Fruit fly (Drosophila melanogaster) whole organism, embryonic: ENCODE results near the gene Taf10.

Experiments used
- Adf1 ChIP-seq: fragments of 200-800 bp; sonication (Bioruptor generic); IDR thresholded peaks from 2 replicates; pipeline ENCODE4 v1.3.6; 2022; ENCODE audit warnings: missing biosample characterization, missing genetic modification characterization
- Blimp-1 ChIP-seq: fragments of 200-800 bp; sonication (Bioruptor generic); optimal IDR thresholded peaks from 3 replicates; lab custom pipeline; 2018; ENCODE audit warnings: missing biosample characterization, missing genetic modification characterization, mild to moderate bottlenecking, moderate library complexity, missing genetic modification reagents
- CG10147 ChIP-seq: fragments of 200-800 bp; sonication (Bioruptor generic); optimal IDR thresholded peaks from 2 replicates; lab custom pipeline; 2019; ENCODE audit warnings: missing biosample characterization, mild to moderate bottlenecking, missing genetic modification characterization, moderate library complexity
- CG12071 ChIP-seq: fragments of 200-800 bp; sonication (Bioruptor generic); optimal IDR thresholded peaks from 3 replicates; lab custom pipeline; 2018; ENCODE audit warnings: missing biosample characterization, mild to moderate bottlenecking, missing genetic modification characterization
- CG12769 ChIP-seq: fragments of 200-800 bp; sonication (Bioruptor generic); optimal IDR thresholded peaks from 2 replicates; lab custom pipeline; 2019; ENCODE audit warnings: missing biosample characterization, mild to moderate bottlenecking, missing genetic modification characterization, moderate library complexity
- CG13287 ChIP-seq: fragments of 200-800 bp; sonication (Bioruptor generic); IDR thresholded peaks from 2 replicates; pipeline ENCODE4 v1.3.6; 2022; ENCODE audit warnings: missing biosample characterization, missing genetic modification characterization; ENCODE audit not compliant: partially characterized antibody
- CG17912 ChIP-seq: fragments of 200-800 bp; sonication (Bioruptor generic); optimal IDR thresholded peaks from 2 replicates; lab custom pipeline; 2018; ENCODE audit warnings: missing biosample characterization, mild to moderate bottlenecking, missing genetic modification characterization
- CG18599 ChIP-seq: fragments of 200-800 bp; sonication (Bioruptor generic); optimal IDR thresholded peaks from 3 replicates; lab custom pipeline; 2017; ENCODE audit warnings: missing biosample characterization, missing genetic modification characterization, mild to moderate bottlenecking, moderate library complexity, missing genetic modification reagents
- CG2199 ChIP-seq: fragments of 200-800 bp; sonication (Bioruptor generic); IDR thresholded peaks from 3 replicates; pipeline ENCODE4 v1.3.6; 2022; ENCODE audit warnings: missing biosample characterization, missing genetic modification characterization
- CG2875 ChIP-seq: fragments of 200-800 bp; sonication (Bioruptor generic); optimal IDR thresholded peaks from 2 replicates; lab custom pipeline; 2017; ENCODE audit warnings: missing biosample characterization, mild to moderate bottlenecking, missing genetic modification characterization, missing genetic modification reagents
- CG31441 ChIP-seq: fragments of 200-800 bp; sonication (Bioruptor generic); IDR thresholded peaks from 2 replicates; pipeline ENCODE4 v1.3.6; 2022; ENCODE audit warnings: missing biosample characterization, missing genetic modification characterization
- CG32532 ChIP-seq: fragments of 200-800 bp; sonication (Bioruptor generic); IDR thresholded peaks from 2 replicates; pipeline ENCODE4 v1.3.6; 2022; ENCODE audit warnings: missing biosample characterization, missing genetic modification characterization
- CG34376 ChIP-seq: fragments of 200-800 bp; sonication (Bioruptor generic); optimal IDR thresholded peaks from 2 replicates; lab custom pipeline; 2018; ENCODE audit warnings: missing biosample characterization, mild to moderate bottlenecking, missing genetic modification characterization
- CG5180 ChIP-seq: fragments of 200-800 bp; sonication (Bioruptor generic); optimal IDR thresholded peaks from 3 replicates; lab custom pipeline; 2017; ENCODE audit warnings: missing biosample characterization, missing genetic modification characterization, mild to moderate bottlenecking, moderate library complexity, missing genetic modification reagents
- CG6854 ChIP-seq: fragments of 200-800 bp; sonication (Bioruptor generic); optimal IDR thresholded peaks from 3 replicates; lab custom pipeline; 2017; ENCODE audit warnings: missing biosample characterization, mild to moderate bottlenecking, missing genetic modification characterization
- CG9215 ChIP-seq: fragments of 200-800 bp; sonication (Bioruptor generic); IDR thresholded peaks from 2 replicates; pipeline ENCODE4 v1.3.6; 2022; ENCODE audit warnings: missing biosample characterization, missing genetic modification characterization
- CG9797 ChIP-seq: fragments of 200-800 bp; sonication (Bioruptor generic); optimal IDR thresholded peaks from 3 replicates; lab custom pipeline; 2018; ENCODE audit warnings: missing biosample characterization, mild to moderate bottlenecking, missing genetic modification characterization
- CoRest ChIP-seq: fragments of 200-800 bp; sonication (Bioruptor generic); optimal IDR thresholded peaks from 3 replicates; lab custom pipeline; 2018; ENCODE audit warnings: missing biosample characterization, mild to moderate bottlenecking, missing genetic modification characterization, moderate library complexity
- Deaf1 ChIP-seq: fragments of 200-800 bp; optimal IDR thresholded peaks from 3 replicates; lab custom pipeline; 2019; ENCODE audit warnings: missing biosample characterization, mild to moderate bottlenecking, missing genetic modification characterization, moderate library complexity
- Dip3 ChIP-seq: fragments of 200-800 bp; sonication (Bioruptor generic); optimal IDR thresholded peaks from 3 replicates; lab custom pipeline; 2016; ENCODE audit warnings: missing biosample characterization, missing genetic modification characterization
- Drgx ChIP-seq: fragments of 200-800 bp; sonication (Bioruptor generic); IDR thresholded peaks from 2 replicates; pipeline ENCODE4 v1.3.6; 2022; ENCODE audit warnings: missing biosample characterization, missing genetic modification characterization
- ERR ChIP-seq: fragments of 200-800 bp; sonication (Bioruptor generic); optimal IDR thresholded peaks from 2 replicates; lab custom pipeline; 2016; ENCODE audit warnings: missing biosample characterization, missing genetic modification characterization
- Fer2 ChIP-seq: fragments of 200-800 bp; sonication (Bioruptor generic); optimal IDR thresholded peaks from 2 replicates; lab custom pipeline; 2018; ENCODE audit warnings: missing biosample characterization, mild to moderate bottlenecking, missing genetic modification characterization, moderate library complexity
- HLH3B ChIP-seq: fragments of 200-800 bp; sonication (Bioruptor generic); IDR thresholded peaks from 2 replicates; pipeline ENCODE4 v1.3.6; 2022; ENCODE audit warnings: missing biosample characterization, missing genetic modification characterization
- HLH4C ChIP-seq: fragments of 200-800 bp; sonication (Bioruptor generic); IDR thresholded peaks from 3 replicates; pipeline ENCODE4 v1.3.6; 2022; ENCODE audit warnings: missing biosample characterization, missing genetic modification characterization; ENCODE audit not compliant: partially characterized antibody
- HmgD ChIP-seq: fragments of 200-800 bp; sonication (Bioruptor generic); optimal IDR thresholded peaks from 3 replicates; lab custom pipeline; 2016; ENCODE audit warnings: missing biosample characterization, missing genetic modification characterization
- Hr78 ChIP-seq, 2 experiments: fragments of 200-800 bp in 1 of 2; fragments of >200 bp in 1 of 2; sonication (Bioruptor generic) in 1 of 2; optimal IDR thresholded peaks; 2 replicates each; lab custom pipeline; 2017 to 2019; ENCODE audit warnings: missing biosample characterization in 2 of 2, missing genetic modification characterization in 2 of 2, mild to moderate bottlenecking in 1 of 2, moderate library complexity in 1 of 2
- NC2α ChIP-seq: fragments of 200-800 bp; sonication (Bioruptor generic); optimal IDR thresholded peaks from 2 replicates; lab custom pipeline; 2016; ENCODE audit warnings: missing biosample characterization, missing genetic modification characterization
- NFAT ChIP-seq: fragments of 200-800 bp; sonication (Bioruptor generic); IDR thresholded peaks from 2 replicates; pipeline ENCODE4 v1.3.6; 2022; ENCODE audit warnings: missing biosample characterization, missing genetic modification characterization
- Nf-YB ChIP-seq: fragments of 200-800 bp; sonication (Bioruptor generic); optimal IDR thresholded peaks from 3 replicates; lab custom pipeline; 2019; ENCODE audit warnings: missing biosample characterization, mild to moderate bottlenecking, missing genetic modification characterization, moderate library complexity
- Nf-YC ChIP-seq: fragments of 200-800 bp; optimal IDR thresholded peaks from 3 replicates; lab custom pipeline; 2019; ENCODE audit warnings: missing biosample characterization, mild to moderate bottlenecking, missing genetic modification characterization, moderate library complexity
- NfI ChIP-seq: fragments of 200-800 bp; sonication (Bioruptor generic); optimal IDR thresholded peaks from 3 replicates; lab custom pipeline; 2018; ENCODE audit warnings: missing biosample characterization, mild to moderate bottlenecking, missing genetic modification characterization, moderate library complexity
- Vsx1 ChIP-seq: fragments of 200-800 bp; sonication (Bioruptor generic); optimal IDR thresholded peaks from 2 replicates; lab custom pipeline; 2017; ENCODE audit warnings: missing biosample characterization, mild to moderate bottlenecking, missing genetic modification characterization, missing genetic modification reagents
- aop ChIP-seq: fragments of 200-800 bp; sonication (Bioruptor generic); IDR thresholded peaks from 2 replicates; pipeline ENCODE4 v1.3.6; 2022; ENCODE audit warnings: missing biosample characterization, missing genetic modification characterization
- ara ChIP-seq: fragments of 200-800 bp; sonication (Bioruptor generic); IDR thresholded peaks from 2 replicates; pipeline ENCODE4 v1.3.6; 2022; ENCODE audit warnings: missing biosample characterization, missing genetic modification characterization
- bsh ChIP-seq, 2 experiments: fragments of 200-800 bp; sonication (Bioruptor generic); optimal IDR thresholded peaks; 2 replicates each; lab custom pipeline; 2017 to 2018; ENCODE audit warnings: mild to moderate bottlenecking in 2 of 2, missing biosample characterization in 2 of 2, missing genetic modification characterization in 2 of 2, moderate library complexity in 1 of 2
- ci ChIP-seq: fragments of 200-800 bp; sonication (Bioruptor generic); IDR thresholded peaks from 3 replicates; pipeline ENCODE4 v1.3.6; 2022; ENCODE audit warnings: missing biosample characterization, missing genetic modification characterization
- crc ChIP-seq: fragments of 200-800 bp; sonication (Bioruptor generic); optimal IDR thresholded peaks from 2 replicates; lab custom pipeline; 2016; ENCODE audit warnings: missing biosample characterization, missing genetic modification characterization
- cwo ChIP-seq: fragments of 200-800 bp; sonication (Bioruptor generic); optimal IDR thresholded peaks from 3 replicates; lab custom pipeline; 2017; ENCODE audit warnings: missing biosample characterization, missing genetic modification characterization, mild to moderate bottlenecking, moderate library complexity, missing genetic modification reagents
- disco-r ChIP-seq: fragments of 200-800 bp; sonication (Bioruptor generic); optimal IDR thresholded peaks from 2 replicates; lab custom pipeline; 2016; ENCODE audit warnings: missing biosample characterization, missing genetic modification characterization
- gce ChIP-seq: fragments of 200-800 bp; sonication (Bioruptor generic); IDR thresholded peaks from 3 replicates; pipeline ENCODE4 v1.3.6; 2022; ENCODE audit warnings: missing biosample characterization, missing genetic modification characterization
- lab ChIP-seq: fragments of 200-800 bp; sonication (Bioruptor generic); optimal IDR thresholded peaks from 3 replicates; lab custom pipeline; 2017; ENCODE audit warnings: missing biosample characterization, missing genetic modification characterization, mild to moderate bottlenecking, moderate library complexity, missing genetic modification reagents
- nom ChIP-seq: fragments of 200-800 bp; sonication (Bioruptor generic); optimal IDR thresholded peaks from 2 replicates; lab custom pipeline; 2017; ENCODE audit warnings: missing biosample characterization, missing genetic modification characterization, mild to moderate bottlenecking, moderate library complexity, missing genetic modification reagents
- pho ChIP-seq: fragments of 200-800 bp; sonication (Bioruptor generic); optimal IDR thresholded peaks from 2 replicates; lab custom pipeline; 2016; ENCODE audit warnings: missing biosample characterization, missing genetic modification characterization
- sna ChIP-seq: fragments of 200-800 bp; sonication (Bioruptor generic); IDR thresholded peaks from 2 replicates; pipeline ENCODE4 v1.3.6; 2022; ENCODE audit warnings: missing biosample characterization, missing genetic modification characterization; ENCODE audit not compliant: partially characterized antibody
- sob ChIP-seq: fragments of 200-800 bp; sonication (Bioruptor generic); IDR thresholded peaks from 2 replicates; pipeline ENCODE4 v1.3.6; 2022; ENCODE audit warnings: missing biosample characterization, missing genetic modification characterization
- sug ChIP-seq: fragments of 200-800 bp; optimal IDR thresholded peaks from 2 replicates; lab custom pipeline; 2019; ENCODE audit warnings: missing biosample characterization, mild to moderate bottlenecking, missing genetic modification characterization, moderate library complexity
- zen ChIP-seq: fragments of 200-800 bp; sonication (Bioruptor generic); optimal IDR thresholded peaks from 3 replicates; lab custom pipeline; 2018; ENCODE audit warnings: missing biosample characterization, mild to moderate bottlenecking, missing genetic modification characterization, moderate library complexity

Taf10 gene

DNA sequence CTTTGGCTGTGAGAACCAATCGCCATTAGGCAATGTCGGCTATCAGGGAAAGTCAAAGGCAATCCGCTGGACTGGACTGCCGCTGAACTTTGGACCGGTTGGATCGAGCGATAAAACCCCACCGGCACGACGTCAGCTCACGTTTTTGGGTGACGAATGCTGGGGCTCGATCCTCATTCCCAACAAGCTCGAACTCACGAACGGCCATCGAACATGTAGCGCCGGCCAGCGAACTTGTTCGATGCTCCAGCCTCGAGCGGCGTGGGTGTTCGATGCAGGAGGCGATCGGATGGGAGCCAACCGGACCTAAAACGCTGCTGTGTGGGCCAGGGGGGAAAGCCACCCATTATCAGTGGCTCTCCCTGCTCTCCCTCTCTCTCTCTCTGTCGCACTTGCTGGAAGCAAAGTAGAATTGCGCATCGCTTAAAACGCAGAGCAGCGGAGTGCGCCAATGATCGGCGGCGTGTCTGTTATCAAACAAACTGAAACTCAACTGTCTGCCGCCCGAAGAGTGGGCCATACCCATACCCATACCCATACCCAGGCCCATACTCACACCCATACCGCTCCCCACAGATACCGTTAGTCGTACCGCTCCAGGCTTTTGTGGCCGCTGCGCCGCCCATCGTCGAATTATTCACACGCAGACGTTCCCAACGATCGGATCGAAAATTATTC lies 37.1 kb downstream of the Taf10 start, which contains the start of gene daw:
TSS of gene daw (plus strand) at position 628 of the 678 bp plus-strand sequence.
- TF ChIP-seq nom (GFP tag; lab: Kevin White, UChicago) (peak; percentile 97), Drgx (GFP tag; lab: Robert Waterston, UW) (0 out of 2 replicates have a peak, but pooled peaks have one; percentile 24), HmgD (GFP tag; lab: Kevin White, UChicago) (peak; percentile 23), CG6854 (no peak), sug (tag; lab: Kevin White, UChicago) (peak; percentile 93), NC2α (no peak), CG13287 (GFP tag; lab: Robert Waterston, UW) (no peak; the same call in 1 of the 2 replicates), CG32532 (GFP tag; lab: Robert Waterston, UW) (peak; percentile 9; the same call in 1 of the 2 replicates), CoRest (tag; lab: Kevin White, UChicago) (no peak), zen (no peak), aop (GFP tag; lab: Robert Waterston, UW) (peak; percentile 39; the same call in 1 of the 2 replicates), CG9797 (GFP tag; lab: Kevin White, UChicago) (no peak), CG12071 (no peak), Adf1 (GFP tag; lab: Robert Waterston, UW) (peak; percentile 49; the same call in 1 of the 2 replicates), ara (GFP tag; lab: Robert Waterston, UW) (no peak), CG9215 (GFP tag; lab: Robert Waterston, UW) (no peak), cwo (GFP tag; lab: Kevin White, UChicago) (peak; percentile 86), Hr78 (GFP tag; optimal IDR thresholded peaks at IDR 0.05; lab: Kevin White, UChicago) (peak in 1 of 2 experiments; percentile 23), ci (GFP tag; lab: Robert Waterston, UW) (0 out of 3 replicates have a peak, but pooled peaks have one; percentile 42), ERR (GFP tag; lab: Kevin White, UChicago) (peak; percentile 22), Nf-YB (GFP tag; lab: Kevin White, UChicago) (peak; percentile 74), CG2199 (peak; percentile 96), CG34376 (GFP tag; lab: Kevin White, UChicago) (peak; percentile 85), disco-r (GFP tag; lab: Kevin White, UChicago) (no peak), CG17912 (GFP tag; lab: Kevin White, UChicago) (no peak), CG31441 (no peak), NfI (GFP tag; lab: Kevin White, UChicago) (no peak), Vsx1 (no peak), Nf-YC (tag; lab: Kevin White, UChicago) (peak; percentile 40), Deaf1 (tag; lab: Kevin White, UChicago) (peak; percentile 73), CG10147 (no peak), Dip3 (GFP tag; lab: Kevin White, UChicago) (no peak), gce (GFP tag; lab: Robert Waterston, UW) (no peak), CG18599 (GFP tag; lab: Kevin White, UChicago) (peak; percentile 12), NFAT (GFP tag; lab: Robert Waterston, UW) (peak; percentile 25; the same call in 1 of the 2 replicates), bsh (GFP tag; optimal IDR thresholded peaks at IDR 0.05; lab: Kevin White, UChicago) (peak in 1 of 2 experiments; percentile 77), CG2875 (GFP tag; lab: Kevin White, UChicago) (no peak), HLH3B (GFP tag; lab: Robert Waterston, UW) (no peak), CG12769 (tag; lab: Kevin White, UChicago) (peak; percentile 68), pho (GFP tag; lab: Kevin White, UChicago) (no peak), sob (peak; percentile 22; the same call in 1 of the 2 replicates), sna (GFP tag; lab: Robert Waterston, UW) (peak; percentile 56; the same call in 1 of the 2 replicates), HLH4C (GFP tag; lab: Robert Waterston, UW) (no peak), lab (peak; percentile 60), CG5180 (peak; percentile 99), crc (GFP tag; lab: Kevin White, UChicago) (no peak), Blimp-1 (peak; percentile 26), Fer2 (tag; lab: Kevin White, UChicago) (no peak)
